Worm (Caenorhabditis elegans): ENCODE results near the gene C14A6.3.

Gene C14A6.3

DNA sequence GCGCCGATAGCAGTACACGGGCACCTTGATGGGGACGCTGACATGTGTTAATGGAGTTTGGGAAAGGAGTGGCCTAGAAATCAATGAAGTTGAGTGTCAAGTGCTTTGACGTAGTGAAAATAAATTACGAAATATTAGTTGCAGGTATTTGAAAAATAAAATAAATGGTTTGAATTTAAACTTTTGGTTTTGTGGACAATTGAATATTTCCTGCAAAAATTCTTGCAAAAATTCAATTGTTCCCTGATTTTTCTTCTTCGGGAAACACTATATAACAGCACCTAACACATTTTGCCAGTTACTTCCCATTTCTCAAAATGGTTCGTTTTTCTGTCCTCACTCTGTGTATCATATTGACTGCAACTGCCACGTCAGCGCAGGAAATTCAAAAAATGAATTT is 3.6 kb upstream of the C14A6.3 start, which contains the start of gene Y37H2A.13:
Y37H2A.13 (plus strand) TSS at position 301 of the 400 bp plus-strand sequence.
- no peak for TF ChIP-seq him-1 (tag; optimal IDR thresholded peaks at IDR 0.05)
- TF ChIP-seq dao-5 (tag; optimal IDR thresholded peaks at IDR 0.05), result no peak
- no peak for TF ChIP-seq W03F9.2 (tag; optimal IDR thresholded peaks at IDR 0.05)

DNA sequence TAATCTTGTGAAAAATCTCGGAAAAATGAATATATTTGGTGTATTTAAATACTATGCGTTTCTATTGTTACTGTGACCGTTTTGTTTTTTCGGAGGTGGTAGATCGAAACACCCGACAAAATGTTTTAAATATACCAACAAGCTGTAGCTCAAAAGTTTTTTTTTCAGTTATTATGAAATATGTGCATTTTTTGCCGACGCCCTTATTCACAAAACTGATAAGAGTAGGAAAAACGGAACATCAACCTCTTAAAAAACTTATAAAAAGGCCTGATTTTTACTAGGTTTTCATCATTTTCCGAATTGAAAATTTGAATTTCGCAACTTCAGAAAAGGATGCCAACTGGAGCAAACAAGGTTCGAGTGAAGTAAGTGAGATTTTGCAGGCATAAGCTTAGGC is 2.7 kb upstream of the C14A6.3 start, which contains the start of gene Y37H2A.14:
Y37H2A.14 (plus strand) TSS at position 301 of the 400 bp plus-strand sequence.
- TF ChIP-seq W03F9.2 (tag; optimal IDR thresholded peaks at IDR 0.05) (no peak), him-1 (tag; optimal IDR thresholded peaks at IDR 0.05) (no peak), dao-5 (tag; optimal IDR thresholded peaks at IDR 0.05) (no peak)

DNA sequence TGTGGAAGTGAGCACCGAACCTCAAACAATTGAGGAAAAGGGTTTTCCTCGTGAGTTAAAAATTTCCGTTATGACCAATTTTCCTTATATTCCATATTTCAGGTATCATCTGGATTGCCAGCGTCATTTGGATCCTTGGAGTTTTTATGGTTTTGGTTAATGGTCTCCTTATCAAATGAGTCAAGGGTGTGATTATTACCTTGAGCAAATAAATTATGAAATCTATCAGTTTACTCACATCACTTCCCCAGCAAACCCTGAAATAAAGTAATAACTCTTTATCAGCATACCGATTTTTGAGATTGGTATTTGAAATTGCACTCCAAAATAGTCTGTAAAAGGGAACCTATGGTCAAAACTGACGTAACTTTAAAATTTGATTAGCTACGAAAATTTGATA is 1.7 kb upstream of the C14A6.3 start:
- TF ChIP-seq W03F9.2 (tag; optimal IDR thresholded peaks at IDR 0.05) (no peak), dao-5 (tag; optimal IDR thresholded peaks at IDR 0.05) (no peak), him-1 (tag; optimal IDR thresholded peaks at IDR 0.05) (no peak)

DNA sequence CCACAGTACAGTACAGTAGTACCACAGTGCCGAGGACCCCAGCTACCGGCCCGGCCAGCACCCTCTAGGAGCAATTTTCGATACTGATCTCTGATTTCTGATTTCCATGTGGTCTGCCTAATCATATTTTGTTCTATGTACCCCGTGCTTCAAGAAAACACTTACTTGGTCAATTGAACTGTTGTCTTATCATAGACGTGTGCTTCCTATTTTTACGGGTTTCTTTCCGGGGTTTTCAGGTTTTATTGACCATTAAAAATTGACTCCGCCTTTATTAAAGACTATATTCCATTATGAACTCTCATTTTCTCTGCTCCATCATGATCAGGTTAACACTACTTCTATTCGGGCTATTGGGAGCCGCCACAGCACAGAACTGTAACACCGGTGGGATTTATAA is 11.5 kb downstream of the C14A6.3 start, which contains the start of gene clec-48:
clec-48 (plus strand) TSS at position 320 of the 400 bp plus-strand sequence.
- TF ChIP-seq dao-5 (tag; optimal IDR thresholded peaks at IDR 0.05) (no peak), W03F9.2 (tag; optimal IDR thresholded peaks at IDR 0.05) (no peak), him-1 (tag; optimal IDR thresholded peaks at IDR 0.05) (no peak)

DNA sequence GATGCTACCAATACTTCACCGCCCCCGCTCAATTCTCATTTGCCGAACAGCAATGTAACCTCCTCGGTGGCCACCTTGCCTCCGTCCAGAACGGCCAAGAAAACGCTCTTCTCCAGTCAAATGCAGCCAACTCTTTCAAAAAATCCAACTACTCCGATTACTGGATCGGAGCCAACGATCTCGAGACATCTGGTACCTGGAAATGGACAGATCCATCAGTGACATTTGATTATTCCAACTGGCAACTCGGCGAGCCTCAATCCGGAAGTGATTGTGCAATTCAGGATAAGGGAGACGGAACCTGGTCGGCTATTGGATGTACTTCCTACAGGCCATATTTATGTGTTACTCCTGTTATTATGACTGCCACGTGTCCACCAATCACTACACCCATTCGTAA is 12.0 kb downstream of the C14A6.3 start:
- TF ChIP-seq dao-5 (tag; optimal IDR thresholded peaks at IDR 0.05) (no peak), him-1 (tag; optimal IDR thresholded peaks at IDR 0.05) (no peak), W03F9.2 (tag; optimal IDR thresholded peaks at IDR 0.05) (no peak)

DNA sequence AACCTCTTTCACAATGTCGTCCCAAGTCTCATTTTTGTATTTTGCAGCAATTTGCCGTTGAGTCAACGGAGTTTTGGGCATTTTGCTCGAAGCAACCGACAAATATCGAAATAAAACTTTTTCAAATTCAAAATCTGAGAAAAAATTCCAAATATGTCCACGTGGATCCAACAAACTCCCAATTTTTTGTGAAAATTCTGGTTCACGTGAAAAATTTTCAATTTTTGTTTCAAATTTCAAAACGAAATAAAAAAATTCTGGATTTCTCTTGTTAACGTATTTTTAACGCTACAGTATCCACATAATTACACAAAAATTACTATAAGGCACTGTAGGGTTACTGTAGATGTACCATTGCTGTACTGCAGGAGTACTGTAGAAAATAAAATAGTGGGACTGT is 15.1 kb downstream of the C14A6.3 start, which contains the start of gene C14A6.13:
C14A6.13 (minus strand) TSS at position 101 of the 400 bp plus-strand sequence.
- no peak for TF ChIP-seq him-1 (tag; optimal IDR thresholded peaks at IDR 0.05)
- TF ChIP-seq W03F9.2 (tag; optimal IDR thresholded peaks at IDR 0.05), result no peak
- TF ChIP-seq dao-5 (tag; optimal IDR thresholded peaks at IDR 0.05), result no peak

DNA sequence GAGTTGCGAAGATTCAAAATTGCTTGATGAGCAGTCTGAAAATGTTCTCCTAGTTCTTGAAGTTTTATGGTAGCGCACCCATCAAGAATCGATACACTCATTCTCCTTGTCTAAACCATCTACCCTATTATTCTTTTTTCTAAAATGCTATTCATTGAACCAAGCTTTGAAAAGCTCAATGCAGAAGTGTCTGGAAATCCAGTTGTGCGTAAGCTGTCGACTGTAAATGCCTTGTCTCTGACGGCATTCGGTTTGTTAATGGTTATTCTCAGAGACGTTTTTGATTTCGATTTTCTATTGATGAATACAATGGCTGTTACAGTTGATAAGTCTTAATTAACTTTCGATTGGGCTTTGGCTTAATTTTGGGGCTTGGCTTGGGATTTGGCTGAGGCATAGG is 16.4 kb downstream of the C14A6.3 start, which contains the start of gene C14A6.12:
C14A6.12 (minus strand) TSS at position 101 of the 400 bp plus-strand sequence.
- TF ChIP-seq dao-5 (tag; optimal IDR thresholded peaks at IDR 0.05) (no peak), W03F9.2 (tag; optimal IDR thresholded peaks at IDR 0.05) (no peak), him-1 (tag; optimal IDR thresholded peaks at IDR 0.05) (no peak)

DNA sequence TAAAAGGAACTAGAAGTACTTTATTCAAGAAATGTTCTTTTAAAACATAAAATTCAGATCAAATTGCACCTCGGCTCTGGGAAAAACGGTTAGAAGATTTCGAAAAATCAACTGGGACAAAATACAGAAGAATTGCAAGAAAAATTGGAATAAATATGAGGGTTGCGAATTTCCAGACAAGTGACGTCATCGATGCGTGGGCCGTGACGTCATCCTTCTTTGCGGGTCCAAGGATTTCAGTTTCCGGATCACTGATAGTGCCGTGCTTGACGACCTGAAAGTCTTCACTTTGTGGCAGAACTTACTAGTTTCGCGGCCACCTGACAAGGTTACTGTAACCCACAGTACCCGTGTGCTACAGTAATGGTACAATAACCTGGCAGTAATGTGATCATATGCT is 17.3 kb downstream of the C14A6.3 start:
- TF ChIP-seq W03F9.2 (tag; optimal IDR thresholded peaks at IDR 0.05), result no peak
- TF ChIP-seq him-1 (tag; optimal IDR thresholded peaks at IDR 0.05), result no peak
- TF ChIP-seq dao-5 (tag; optimal IDR thresholded peaks at IDR 0.05), result no peak

DNA sequence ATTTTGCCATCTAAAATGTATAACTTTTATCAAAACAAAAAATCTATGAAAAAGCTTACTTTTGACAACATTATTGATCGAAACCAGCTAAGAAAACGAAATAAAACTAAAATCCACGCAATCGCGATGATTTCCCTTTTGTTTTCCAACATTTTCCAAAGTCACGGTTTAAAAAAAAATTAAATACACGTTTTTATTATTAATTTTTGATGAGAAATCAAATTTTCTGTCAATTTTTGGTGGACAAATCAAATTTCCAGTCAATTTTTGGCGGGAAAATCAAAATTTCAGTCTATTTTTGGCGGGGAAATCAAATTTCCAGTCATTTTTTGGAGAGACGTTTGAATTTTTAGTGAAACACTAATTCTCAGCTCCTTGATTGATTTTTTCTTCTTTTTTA is 18.6 kb downstream of the C14A6.3 start, which contains the start of gene C14A6.5:
C14A6.5 (minus strand) TSS at position 101 of the 400 bp plus-strand sequence.
- no peak for TF ChIP-seq him-1 (tag; optimal IDR thresholded peaks at IDR 0.05)
- TF ChIP-seq W03F9.2 (tag; optimal IDR thresholded peaks at IDR 0.05), result no peak
- no peak for TF ChIP-seq dao-5 (tag; optimal IDR thresholded peaks at IDR 0.05)

DNA sequence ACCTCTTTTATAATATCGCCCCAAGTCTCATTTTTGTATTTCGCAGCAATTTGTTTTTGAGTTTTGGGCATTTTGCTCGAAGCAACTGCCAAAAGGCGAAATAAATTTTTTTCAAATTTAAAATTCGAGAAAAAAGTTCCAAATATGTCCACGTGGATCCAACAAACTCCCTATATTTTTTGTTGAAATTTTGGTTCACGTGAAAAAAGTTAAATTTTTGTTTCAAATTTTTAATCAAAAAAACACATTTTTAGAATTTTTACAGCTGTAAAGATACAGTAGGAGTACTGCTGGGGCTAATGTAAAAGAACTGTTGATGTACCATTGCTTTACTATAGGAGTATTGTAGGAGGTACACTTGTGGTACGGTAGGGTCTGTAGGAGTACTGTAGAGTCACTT is 21.0 kb downstream of the C14A6.3 start, which contains the start of gene C14A6.6:
C14A6.6 (minus strand) TSS at position 101 of the 400 bp plus-strand sequence.
- no peak for TF ChIP-seq W03F9.2 (tag; optimal IDR thresholded peaks at IDR 0.05)
- no peak for TF ChIP-seq him-1 (tag; optimal IDR thresholded peaks at IDR 0.05)
- no peak for TF ChIP-seq dao-5 (tag; optimal IDR thresholded peaks at IDR 0.05)

DNA sequence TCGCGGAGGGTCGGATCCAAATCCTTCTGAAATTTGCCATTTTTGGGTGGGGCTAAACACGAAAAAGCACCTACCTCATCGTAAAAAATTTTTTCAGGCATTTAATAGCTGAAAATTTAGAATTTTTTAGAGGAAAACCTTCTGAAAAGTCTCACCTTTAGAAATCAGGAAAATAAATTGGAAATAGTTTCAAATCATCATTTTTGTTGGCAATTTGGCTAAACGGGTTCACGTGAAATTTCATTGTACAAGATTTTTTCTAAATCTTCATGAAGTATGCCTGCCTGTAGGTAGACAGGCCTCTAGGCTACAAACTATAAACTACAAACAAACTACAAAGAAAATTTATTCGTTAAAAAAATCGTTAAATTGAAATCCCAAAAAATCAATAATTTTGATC is 22.1 kb downstream of the C14A6.3 start, which contains the start of gene C14A6.7:
C14A6.7 (minus strand) TSS at position 101 of the 400 bp plus-strand sequence.
- TF ChIP-seq W03F9.2 (tag; optimal IDR thresholded peaks at IDR 0.05) (no peak), dao-5 (tag; optimal IDR thresholded peaks at IDR 0.05) (no peak), him-1 (tag; optimal IDR thresholded peaks at IDR 0.05) (no peak)

DNA sequence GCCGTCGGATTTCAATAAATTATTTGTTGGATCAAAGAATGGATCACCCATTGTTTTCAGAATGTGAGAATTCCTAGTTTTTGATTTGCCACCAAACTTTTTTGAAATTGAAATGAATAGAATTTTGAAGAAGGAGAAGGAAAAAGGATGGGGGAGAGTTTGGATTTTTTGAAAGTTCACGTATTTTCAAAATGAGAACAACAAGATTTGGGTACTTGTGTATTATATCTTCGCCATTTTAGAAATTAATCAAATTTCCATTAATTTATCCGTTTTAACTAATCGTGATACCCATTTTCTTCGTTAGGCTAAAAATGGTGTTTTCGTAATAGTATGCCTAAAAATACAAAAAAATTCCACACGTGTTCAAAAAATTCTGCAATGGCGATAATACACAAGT is 25.4 kb downstream of the C14A6.3 start, which contains the start of gene C14A6.8:
C14A6.8 (minus strand) TSS at position 101 of the 400 bp plus-strand sequence.
- TF ChIP-seq him-1 (tag; optimal IDR thresholded peaks at IDR 0.05), result no peak
- no peak for TF ChIP-seq dao-5 (tag; optimal IDR thresholded peaks at IDR 0.05)
- TF ChIP-seq W03F9.2 (tag; optimal IDR thresholded peaks at IDR 0.05), result no peak

DNA sequence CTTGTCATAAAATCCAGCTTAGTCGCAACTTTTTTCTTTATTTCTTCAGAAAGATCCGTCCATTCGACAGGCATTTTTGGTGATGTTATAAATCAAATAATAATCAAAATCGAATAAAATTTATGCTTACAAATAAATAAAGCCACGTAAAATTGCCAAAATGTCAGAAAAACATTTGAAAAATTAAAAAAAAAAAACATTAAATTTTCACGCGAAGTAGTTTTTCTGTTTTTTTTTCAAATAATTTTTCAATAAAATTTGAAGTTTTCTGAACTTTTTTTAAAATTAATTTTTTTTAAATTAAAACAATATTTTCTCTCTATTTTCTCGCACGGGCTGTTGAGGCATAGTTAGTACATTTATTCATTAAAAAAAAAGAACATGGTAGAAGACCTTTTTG is 32.5 kb downstream of the C14A6.3 start, which contains the start of gene C31G12.4:
C31G12.4 (minus strand) TSS at position 101 of the 400 bp plus-strand sequence.
- no peak for TF ChIP-seq him-1 (tag; optimal IDR thresholded peaks at IDR 0.05)

DNA sequence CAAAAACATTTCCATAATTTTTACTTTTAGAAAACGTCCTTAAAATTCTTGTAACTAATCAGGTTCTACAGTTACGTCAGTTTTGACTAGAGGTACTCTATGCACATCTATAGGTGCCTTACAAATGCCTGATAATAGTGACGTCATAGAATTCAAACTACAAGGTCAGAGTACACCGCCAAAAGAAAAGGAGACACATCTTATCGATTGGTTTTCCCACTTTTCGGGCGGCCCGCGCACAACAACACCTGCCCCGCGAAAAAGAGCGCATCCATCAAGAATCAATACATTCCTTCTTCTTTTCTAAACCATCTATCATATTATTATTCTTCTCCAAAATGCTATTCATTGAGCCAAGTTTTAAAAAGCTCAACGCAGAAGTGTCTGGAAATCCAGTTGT is 33.5 kb downstream of the C14A6.3 start, which contains the start of gene C31G12.1:
C31G12.1 (plus strand) TSS at position 301 of the 400 bp plus-strand sequence.
- TF ChIP-seq W03F9.2 (tag; optimal IDR thresholded peaks at IDR 0.05), result no peak

DNA sequence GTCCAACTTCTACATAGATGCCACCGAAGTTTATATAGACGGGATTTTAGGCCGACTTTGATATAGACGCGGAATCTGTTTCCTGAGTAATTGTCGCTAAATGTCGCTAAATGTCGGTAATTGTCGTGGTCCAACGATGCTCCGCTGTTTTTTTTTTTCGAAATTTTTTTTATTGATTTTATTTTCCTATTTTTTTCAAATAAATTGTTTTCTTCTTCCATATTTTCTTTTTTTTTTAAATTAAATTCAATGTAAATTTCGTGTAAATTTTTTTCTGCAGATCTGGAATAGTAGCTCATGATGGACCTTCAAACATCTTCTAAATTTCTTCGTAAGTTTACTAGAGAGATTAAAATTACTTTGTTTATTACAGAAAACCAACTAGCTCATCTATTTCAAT is 38.7 kb downstream of the C14A6.3 start, which contains the start of gene C31G12.3:
C31G12.3 (plus strand) TSS at position 301 of the 400 bp plus-strand sequence.
- TF ChIP-seq dao-5 (tag; optimal IDR thresholded peaks at IDR 0.05) (no peak), W03F9.2 (tag; optimal IDR thresholded peaks at IDR 0.05) (no peak), him-1 (tag; optimal IDR thresholded peaks at IDR 0.05) (no peak)

Measured in whole organism, L4/young adult.